Worm (Caenorhabditis elegans) whole organism, L1 larva: Measurements from ENCODE around the gene C45G9.6.
A peak's percentile ranks its signal among the peaks of the same experiment; 100 is the strongest.

Experiments used
- C04F5.9 ChIP-seq: sonication (generic microtip); optimal IDR thresholded peaks from 2 replicates; lab custom pipeline; 2016; ENCODE audit warnings: missing genetic modification characterization, missing compliant biosample characterization
- C34B4.2 ChIP-seq: sonication (generic microtip); optimal IDR thresholded peaks from 2 replicates; lab custom pipeline; 2017; ENCODE audit warnings: mild to moderate bottlenecking, missing genetic modification characterization, missing compliant biosample characterization
- Y116A8C.19 ChIP-seq: sonication (generic microtip); optimal IDR thresholded peaks from 2 replicates; lab custom pipeline; 2016; ENCODE audit warnings: missing compliant biosample characterization, missing genetic modification characterization, borderline replicate concordance
- aha-1 ChIP-seq: fragments of 150-350 bp; optimal IDR thresholded peaks from 2 replicates; lab custom pipeline; 2014; ENCODE audit warnings: missing biosample characterization, missing genetic modification characterization
- alr-1 ChIP-seq: fragments of 200-800 bp; sonication (Bioruptor generic); optimal IDR thresholded peaks from 2 replicates; lab custom pipeline; 2018; ENCODE audit warnings: borderline replicate concordance, mild to moderate bottlenecking, missing genetic modification characterization, missing compliant biosample characterization
- ama-1 ChIP-seq: fragments of 150-350 bp; optimal IDR thresholded peaks from 2 replicates; lab custom pipeline; 2014
- blmp-1 ChIP-seq: fragments of 150-350 bp; optimal IDR thresholded peaks from 2 replicates; lab custom pipeline; 2014; ENCODE audit warnings: missing biosample characterization, missing genetic modification characterization
- ceh-8 ChIP-seq: fragments of 200-800 bp; sonication (Bioruptor generic); optimal IDR thresholded peaks from 2 replicates; lab custom pipeline; 2018; ENCODE audit warnings: mild to moderate bottlenecking, missing genetic modification characterization, moderate library complexity, missing compliant biosample characterization
- dpl-1 ChIP-seq, 3 experiments: fragments of 150-350 bp in 2 of 3; sonication (generic microtip) in 1 of 3; optimal IDR thresholded peaks; 2 replicates each; lab custom pipeline; 2014 to 2017; ENCODE audit warnings: missing biosample characterization in 3 of 3, missing genetic modification characterization in 3 of 3, missing genetic modification reagents in 3 of 3
- efl-1 ChIP-seq, 4 experiments: fragments of 150-350 bp; optimal IDR thresholded peaks in 3 of 4; peaks in 1 of 4; 1 replicate in 1 of 4; 2 replicates in 3 of 4; lab custom pipeline; 2014; ENCODE audit warnings: missing biosample characterization in 2 of 4, missing genetic modification characterization in 2 of 4, missing genetic modification reagents in 2 of 4
- efl-3 ChIP-seq: fragments of 200-800 bp; sonication (Bioruptor generic); optimal IDR thresholded peaks from 2 replicates; lab custom pipeline; 2018; ENCODE audit warnings: mild to moderate bottlenecking, missing genetic modification characterization, missing compliant biosample characterization
- egl-27 ChIP-seq, 2 experiments: fragments of 150-350 bp in 1 of 2; sonication (generic microtip); optimal IDR thresholded peaks; 3 replicates each; lab custom pipeline; 2017 to 2018; ENCODE audit warnings: missing biosample characterization in 2 of 2, missing genetic modification characterization in 2 of 2, missing genetic modification reagents in 2 of 2
- elt-2 ChIP-seq: sonication (generic microtip); optimal IDR thresholded peaks from 2 replicates; lab custom pipeline; 2016; ENCODE audit warnings: missing genetic modification characterization, mild to moderate bottlenecking, inconsistent platforms, missing compliant biosample characterization, missing genetic modification reagents
- elt-3 ChIP-seq, 6 experiments: fragments of 150-350 bp in 1 of 6; sonication (generic microtip); optimal IDR thresholded peaks; 2 replicates each; lab custom pipeline; 2017 to 2018; ENCODE audit warnings: missing biosample characterization in 6 of 6, missing genetic modification characterization in 6 of 6, inconsistent platforms in 1 of 6
- fkh-4 ChIP-seq: sonication (generic microtip); optimal IDR thresholded peaks from 2 replicates; lab custom pipeline; 2016; ENCODE audit warnings: missing compliant biosample characterization, missing genetic modification characterization, borderline replicate concordance
- fos-1 ChIP-seq: fragments of 150-350 bp; optimal IDR thresholded peaks from 2 replicates; lab custom pipeline; 2014; ENCODE audit warnings: missing biosample characterization, missing genetic modification characterization
- hlh-4 ChIP-seq: sonication (generic microtip); optimal IDR thresholded peaks from 2 replicates; lab custom pipeline; 2016; ENCODE audit warnings: mild to moderate bottlenecking, missing genetic modification characterization, missing compliant biosample characterization
- hpl-2 ChIP-seq: fragments of 150-350 bp; optimal IDR thresholded peaks from 2 replicates; lab custom pipeline; 2014; ENCODE audit warnings: missing biosample characterization, missing genetic modification reagents, missing genetic modification characterization
- irx-1 ChIP-seq: sonication (generic microtip); optimal IDR thresholded peaks from 2 replicates; lab custom pipeline; 2016; ENCODE audit warnings: missing genetic modification characterization, missing compliant biosample characterization
- jun-1 ChIP-seq: fragments of 150-350 bp; optimal IDR thresholded peaks from 2 replicates; lab custom pipeline; 2014; ENCODE audit warnings: missing biosample characterization, missing genetic modification reagents, missing genetic modification characterization
- lin-13 ChIP-seq: fragments of 150-350 bp; optimal IDR thresholded peaks from 2 replicates; lab custom pipeline; 2014; ENCODE audit warnings: missing biosample characterization, missing genetic modification reagents, missing genetic modification characterization
- lin-35 ChIP-seq, 2 experiments: fragments of 150-350 bp; optimal IDR thresholded peaks; 2 replicates each; lab custom pipeline; 2014; ENCODE audit warnings: missing biosample characterization in 2 of 2, missing genetic modification characterization in 2 of 2, missing genetic modification reagents in 2 of 2
- mab-9 ChIP-seq: fragments of 200-800 bp; sonication (Bioruptor generic); IDR thresholded peaks from 2 replicates; pipeline ENCODE4 v1.3.6; 2022; ENCODE audit warnings: missing genetic modification reagents, missing genetic modification characterization, missing compliant biosample characterization
- mef-2 ChIP-seq: fragments of 150-350 bp; optimal IDR thresholded peaks from 2 replicates; lab custom pipeline; 2014; ENCODE audit warnings: missing biosample characterization, missing genetic modification characterization
- nhr-20 ChIP-seq: sonication (generic microtip); optimal IDR thresholded peaks from 2 replicates; lab custom pipeline; 2016; ENCODE audit warnings: mild to moderate bottlenecking, missing genetic modification characterization, missing compliant biosample characterization
- nhr-28 ChIP-seq: fragments of 150-350 bp; optimal IDR thresholded peaks from 2 replicates; lab custom pipeline; 2014; ENCODE audit warnings: missing biosample characterization, missing genetic modification characterization
- nhr-85 ChIP-seq: sonication (generic microtip); peaks from one replicate; lab custom pipeline; 2016; ENCODE audit warnings: missing genetic modification characterization, inconsistent platforms, missing compliant biosample characterization
- nhr-90 ChIP-seq: sonication (generic microtip); optimal IDR thresholded peaks from 2 replicates; lab custom pipeline; 2016; ENCODE audit warnings: mild to moderate bottlenecking, missing genetic modification characterization, missing compliant biosample characterization; ENCODE audit not compliant: poor library complexity
- pag-3 ChIP-seq: sonication (generic microtip); optimal IDR thresholded peaks from 2 replicates; lab custom pipeline; 2017; ENCODE audit warnings: missing genetic modification characterization, mild to moderate bottlenecking, missing compliant biosample characterization, antibody characterized with exemption, borderline replicate concordance; ENCODE audit not compliant: insufficient read depth
- pqm-1 ChIP-seq: sonication (generic microtip); optimal IDR thresholded peaks from 3 replicates; lab custom pipeline; 2017; ENCODE audit warnings: missing biosample characterization, missing genetic modification characterization
- rnt-1 ChIP-seq: sonication (generic microtip); optimal IDR thresholded peaks from 2 replicates; lab custom pipeline; 2016; ENCODE audit warnings: mild to moderate bottlenecking, missing genetic modification characterization, moderate library complexity, missing compliant biosample characterization
- snpc-4 ChIP-seq: fragments of 150-350 bp; optimal IDR thresholded peaks from 2 replicates; lab custom pipeline; 2014; ENCODE audit warnings: missing biosample characterization, missing genetic modification characterization
- snu-23 ChIP-seq: sonication (generic microtip); optimal IDR thresholded peaks from 2 replicates; lab custom pipeline; 2016; ENCODE audit warnings: missing genetic modification characterization, missing compliant biosample characterization
- swsn-7 ChIP-seq: sonication (generic microtip); optimal IDR thresholded peaks from 2 replicates; lab custom pipeline; 2016; ENCODE audit warnings: missing genetic modification characterization, missing compliant biosample characterization
- tbx-2 ChIP-seq: sonication (generic microtip); optimal IDR thresholded peaks from 2 replicates; lab custom pipeline; 2016; ENCODE audit warnings: missing genetic modification characterization, missing compliant biosample characterization
- unc-30 ChIP-seq: sonication (generic microtip); optimal IDR thresholded peaks from 2 replicates; lab custom pipeline; 2017; ENCODE audit warnings: missing biosample characterization, missing genetic modification characterization
- xbp-1 ChIP-seq: sonication (generic microtip); optimal IDR thresholded peaks from 2 replicates; lab custom pipeline; 2016; ENCODE audit warnings: missing genetic modification characterization, missing compliant biosample characterization
- zag-1 ChIP-seq: fragments of 150-350 bp; optimal IDR thresholded peaks from 2 replicates; lab custom pipeline; 2014; ENCODE audit warnings: missing biosample characterization, missing genetic modification characterization
- zip-4 ChIP-seq: fragments of 200-800 bp; sonication (Bioruptor generic); optimal IDR thresholded peaks from 2 replicates; lab custom pipeline; 2018; ENCODE audit warnings: mild to moderate bottlenecking, missing genetic modification characterization, moderate library complexity, missing compliant biosample characterization
- ztf-11 ChIP-seq, 2 experiments: sonication (generic microtip); optimal IDR thresholded peaks; 2 replicates each; lab custom pipeline; 2016 to 2017; ENCODE audit warnings: missing genetic modification characterization in 2 of 2, missing biosample characterization in 1 of 2, missing compliant biosample characterization in 1 of 2
- ztf-4 ChIP-seq: fragments of 150-350 bp; optimal IDR thresholded peaks from 2 replicates; lab custom pipeline; 2014; ENCODE audit warnings: missing biosample characterization, missing genetic modification characterization

The C45G9.6 gene

ce11 chrIII:4998956-4999425 lies 37.3 kb upstream of the C45G9.6 start, which contains the start of gene smcr-8 (continued):
- TF ChIP-seq blmp-1 (no peak), pag-3 (tag; lab: Kevin White, UChicago) (no peak), hpl-2 (GFP tag; lab: Kevin White, UChicago) (no peak), lin-13 (GFP tag; lab: Kevin White, UChicago) (no peak), unc-30 (tag; lab: Kevin White, UChicago) (no peak), lin-35 (GFP tag; optimal IDR thresholded peaks at IDR 0.05; lab: Kevin White, UChicago) (peak in 1 of 2 experiments; percentile 2), mef-2 (tag; lab: Kevin White, UChicago) (no peak), zip-4 (GFP tag; lab: Kevin White, UChicago) (no peak), Y116A8C.19 (tag; lab: Kevin White, UChicago) (no peak), nhr-85 (no peak), xbp-1 (tag; lab: Kevin White, UChicago) (no peak), irx-1 (tag; lab: Kevin White, UChicago) (no peak), rnt-1 (tag; lab: Kevin White, UChicago) (peak; percentile 27), nhr-20 (tag; lab: Kevin White, UChicago) (no peak), elt-3 (tag; optimal IDR thresholded peaks at IDR 0.05; lab: Kevin White, UChicago) (no peak), ztf-4 (tag; lab: Kevin White, UChicago) (no peak), zag-1 (tag; lab: Kevin White, UChicago) (no peak), dpl-1 (GFP tag; optimal IDR thresholded peaks at IDR 0.05; lab: Kevin White, UChicago) (peak in 1 of 3 experiments; percentile 14), alr-1 (no peak), aha-1 (tag; lab: Kevin White, UChicago) (no peak), nhr-28 (tag; lab: Kevin White, UChicago) (no peak), nhr-90 (no peak), mab-9 (GFP tag; lab: Robert Waterston, UW) (no peak), jun-1 (no peak), ama-1 (no peak), elt-2 (tag; lab: Kevin White, UChicago) (no peak), tbx-2 (tag; lab: Kevin White, UChicago) (no peak), pqm-1 (tag; lab: Kevin White, UChicago) (no peak), hlh-4 (tag; lab: Kevin White, UChicago) (no peak), fkh-4 (tag; lab: Kevin White, UChicago) (no peak), C34B4.2 (tag; lab: Kevin White, UChicago) (no peak)

ce11 chrIII:5002231-5002630 lies 34.0 kb upstream of the C45G9.6 start, which contains the start of gene R144.10:
R144.10 (minus strand) TSS chrIII:5002331.
- TF ChIP-seq nhr-20 (tag; lab: Kevin White, UChicago) (no peak), ztf-11 (tag; optimal IDR thresholded peaks at IDR 0.05; lab: Kevin White, UChicago) (no peak), zip-4 (GFP tag; lab: Kevin White, UChicago) (no peak)

- no peak for TF ChIP-seq ztf-11 (tag; optimal IDR thresholded peaks at IDR 0.05; lab: Kevin White, UChicago)
- TF ChIP-seq ceh-8 (GFP tag; lab: Kevin White, UChicago) = no peak
- TF ChIP-seq efl-1 (optimal IDR thresholded peaks at IDR 0.05; lab: Kevin White, UChicago) = no peak
- TF ChIP-seq efl-1 (GFP tag; optimal IDR thresholded peaks at IDR 0.05 in 1 of 2; lab: Kevin White, UChicago) = peak in 1 of 2 experiments; percentile 9
- TF ChIP-seq nhr-90 = no peak
- no peak for TF ChIP-seq egl-27 (tag; optimal IDR thresholded peaks at IDR 0.05; lab: Kevin White, UChicago)
- TF ChIP-seq unc-30 (tag; lab: Kevin White, UChicago) = no peak
- TF ChIP-seq zag-1 (tag; lab: Kevin White, UChicago) = no peak
Observed at ce11 chrIII:5004621-5005020, 31.6 kb upstream of the C45G9.6 start, which contains the start of gene R144.6. R144.6 (minus strand) TSS chrIII:5004721.

ce11 chrIII:5006881-5007280 lies 29.4 kb upstream of the C45G9.6 start, which contains the start of gene R144.12:
R144.12 (minus strand) TSS chrIII:5006981.
- no peak for TF ChIP-seq efl-1 (optimal IDR thresholded peaks at IDR 0.05; lab: Kevin White, UChicago)
- no peak for TF ChIP-seq efl-1 (GFP tag; optimal IDR thresholded peaks at IDR 0.05 in 1 of 2; lab: Kevin White, UChicago)
- no peak for TF ChIP-seq jun-1
- TF ChIP-seq C04F5.9 (tag; lab: Kevin White, UChicago) = no peak
- no peak for TF ChIP-seq fos-1 (tag; lab: Kevin White, UChicago)
- no peak for TF ChIP-seq ztf-4 (tag; lab: Kevin White, UChicago)
- no peak for TF ChIP-seq nhr-20 (tag; lab: Kevin White, UChicago)
- no peak for TF ChIP-seq nhr-28 (tag; lab: Kevin White, UChicago)
- TF ChIP-seq snpc-4 (tag; lab: Kevin White, UChicago) = no peak
- TF ChIP-seq tbx-2 (tag; lab: Kevin White, UChicago) = no peak
- TF ChIP-seq hpl-2 (GFP tag; lab: Kevin White, UChicago) = no peak
- no peak for TF ChIP-seq snu-23 (GFP tag; lab: Kevin White, UChicago)
- no peak for TF ChIP-seq egl-27 (tag; optimal IDR thresholded peaks at IDR 0.05; lab: Kevin White, UChicago)
- TF ChIP-seq efl-3 (GFP tag; lab: Kevin White, UChicago) = no peak
- no peak for TF ChIP-seq swsn-7 (tag; lab: Kevin White, UChicago)
- no peak for TF ChIP-seq irx-1 (tag; lab: Kevin White, UChicago)
